Worm (Caenorhabditis elegans) whole organism, L3 larva: ENCODE results near the gene clec-150.

Experiments
- ama-1 ChIP-seq: fragments of 150-350 bp; optimal IDR thresholded peaks from 2 replicates; lab custom pipeline; 2018
- ceh-28 ChIP-seq: fragments of 150-350 bp; optimal IDR thresholded peaks from 2 replicates; lab custom pipeline; 2014; ENCODE audit warnings: missing biosample characterization, missing genetic modification reagents, missing genetic modification characterization
- egl-27 ChIP-seq: sonication (generic microtip); optimal IDR thresholded peaks from 4 replicates; lab custom pipeline; 2017; ENCODE audit warnings: missing biosample characterization, missing genetic modification reagents, missing genetic modification characterization
- elt-1 ChIP-seq: fragments of 150-350 bp; optimal IDR thresholded peaks from 2 replicates; lab custom pipeline; 2014; ENCODE audit warnings: missing biosample characterization, missing genetic modification characterization
- elt-3 ChIP-seq, 3 experiments: fragments of 150-350 bp in 1 of 3; sonication (generic microtip) in 2 of 3; optimal IDR thresholded peaks; 2 replicates in 2 of 3; 4 replicates in 1 of 3; lab custom pipeline; 2014 to 2017; ENCODE audit warnings: missing biosample characterization in 3 of 3, missing genetic modification characterization in 3 of 3
- fkh-10 ChIP-seq: sonication (generic microtip); optimal IDR thresholded peaks from 2 replicates; lab custom pipeline; 2017; ENCODE audit warnings: missing biosample characterization, missing genetic modification reagents, missing genetic modification characterization
- nhr-12 ChIP-seq: fragments of 150-350 bp; optimal IDR thresholded peaks from 2 replicates; lab custom pipeline; 2014; ENCODE audit warnings: missing biosample characterization, missing genetic modification characterization
- nhr-43 ChIP-seq: sonication (generic microtip); optimal IDR thresholded peaks from 2 replicates; lab custom pipeline; 2016; ENCODE audit warnings: mild to moderate bottlenecking, missing genetic modification characterization, missing compliant biosample characterization; ENCODE audit not compliant: poor library complexity, severe bottlenecking
- nhr-67 ChIP-seq: fragments of 150-350 bp; optimal IDR thresholded peaks from 2 replicates; lab custom pipeline; 2014; ENCODE audit warnings: missing biosample characterization, missing genetic modification characterization
- nhr-76 ChIP-seq: fragments of 150-350 bp; sonication (generic microtip); optimal IDR thresholded peaks from 5 replicates; lab custom pipeline; 2014; ENCODE audit warnings: missing biosample characterization, missing genetic modification characterization
- ztf-4 ChIP-seq: fragments of 150-350 bp; optimal IDR thresholded peaks from 2 replicates; lab custom pipeline; 2014; ENCODE audit warnings: missing biosample characterization, missing genetic modification characterization

DNA sequence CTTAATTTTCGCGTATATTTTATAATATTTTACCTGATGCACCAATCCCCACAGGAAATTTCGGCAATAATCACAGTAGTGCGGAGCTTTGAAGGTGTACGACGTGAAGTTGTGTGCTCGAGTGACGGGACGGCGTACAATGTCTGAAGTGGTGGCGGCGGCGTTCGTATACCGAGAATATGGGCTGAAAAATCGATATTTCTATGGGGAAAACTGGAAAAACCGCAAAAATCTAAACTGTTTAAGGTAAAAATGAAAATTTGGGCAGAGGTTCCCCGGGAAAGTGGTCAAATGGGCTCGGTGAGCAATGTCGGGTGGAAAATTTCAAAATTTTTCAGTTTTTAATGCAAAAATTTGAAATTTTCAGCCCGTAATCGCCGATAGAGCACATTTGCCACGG, 32.3 kb downstream of the clec-150 start:
- TF ChIP-seq nhr-76 (tag; lab: Kevin White, UChicago) (no peak), ztf-4 (tag; lab: Kevin White, UChicago) (no peak), nhr-43 (tag; lab: Kevin White, UChicago) (no peak), ama-1 (no peak), nhr-67 (tag; lab: Kevin White, UChicago) (no peak), elt-1 (tag; lab: Kevin White, UChicago) (no peak), nhr-12 (tag; lab: Kevin White, UChicago) (no peak), fkh-10 (no peak), elt-3 (tag; optimal IDR thresholded peaks at IDR 0.05; lab: Kevin White, UChicago) (no peak), egl-27 (tag; lab: Kevin White, UChicago) (no peak), ceh-28 (no peak)
